Worm (Caenorhabditis elegans): Measurements from ENCODE around the gene gap-2.

The gap-2 gene

DNA sequence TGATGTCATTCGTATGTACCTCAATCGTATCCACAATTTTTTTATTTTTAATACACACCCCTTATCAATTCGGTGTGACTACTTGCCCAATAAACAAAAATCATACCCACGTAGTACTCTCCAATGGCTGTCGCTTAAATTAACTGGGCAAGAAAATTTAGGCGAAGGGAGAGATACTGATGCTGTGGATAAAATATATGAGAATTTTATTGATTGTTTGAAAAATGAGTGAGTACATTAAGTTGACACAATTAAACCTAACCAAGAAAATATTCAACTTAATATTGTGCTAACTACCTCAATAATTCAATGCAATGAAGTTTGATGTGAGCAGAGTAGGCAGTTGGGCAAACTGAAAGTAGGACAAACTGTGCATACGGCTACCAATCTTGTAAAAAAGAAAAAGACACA, 6.5 kb upstream of the gap-2 start (continued):
- TF ChIP-seq let-526 (GFP tag; IDR thresholded peaks at IDR 0.05) (peak; percentile 79; the same call in 1 of the 2 replicates), cebp-1 (GFP tag; IDR thresholded peaks at IDR 0.05) (peak; percentile 82), cebp-1 (tag; optimal IDR thresholded peaks at IDR 0.05) (peak; percentile 97), die-1 (tag; optimal IDR thresholded peaks at IDR 0.05) (peak; percentile 61), B0261.1 (tag; optimal IDR thresholded peaks at IDR 0.05) (peak; percentile 63), hlh-26 (GFP tag; conservative IDR thresholded peaks at IDR 0.05) (no peak), ZK185.1 (tag; optimal IDR thresholded peaks at IDR 0.05; ENCODE audit: poor library complexity, severe bottlenecking) (peak; percentile 98), nhr-179 (tag; optimal IDR thresholded peaks at IDR 0.05) (peak; percentile 88), egrh-3 (GFP tag; IDR thresholded peaks at IDR 0.05) (no peak), athp-1 (tag; optimal IDR thresholded peaks at IDR 0.05) (peak; percentile 11), ztf-25 (GFP tag; IDR thresholded peaks at IDR 0.05) (no peak), akir-1 (GFP tag; optimal IDR thresholded peaks at IDR 0.05) (peak; percentile 90), attf-6 (GFP tag; IDR thresholded peaks at IDR 0.05) (no peak), lin-54 (GFP tag; optimal IDR thresholded peaks at IDR 0.05) (peak; percentile 90), bed-1 (GFP tag; IDR thresholded peaks at IDR 0.05) (no peak), mes-4 (tag; optimal IDR thresholded peaks at IDR 0.05) (no peak)

DNA sequence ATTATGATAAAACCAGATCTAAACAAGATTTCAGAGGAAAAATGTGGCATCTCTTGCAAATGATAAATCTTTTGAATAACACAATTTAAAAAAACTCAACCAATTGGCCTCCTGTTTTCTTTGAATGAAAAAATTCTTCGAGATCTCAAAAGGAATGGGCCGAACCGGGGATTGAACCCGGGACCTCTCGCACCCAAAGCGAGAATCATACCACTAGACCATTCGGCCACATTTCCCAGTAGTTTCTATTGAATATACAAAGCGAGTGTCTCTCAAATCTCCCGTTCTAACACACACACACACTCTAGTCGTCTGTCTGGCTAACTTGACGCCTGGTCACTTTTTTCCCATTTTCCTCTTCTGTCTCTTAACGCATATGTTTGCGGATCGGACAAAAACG, 4.7 kb upstream of the gap-2 start:
- TF ChIP-seq attf-6 (GFP tag; IDR thresholded peaks at IDR 0.05) (peak; percentile 34; the same call in 1 of the 2 replicates), lir-1 (GFP tag; conservative IDR thresholded peaks at IDR 0.05) (no peak; the same call in 1 of the 2 replicates), lin-40 (tag; optimal IDR thresholded peaks at IDR 0.05) (peak; percentile 93), lin-35 (GFP tag; optimal IDR thresholded peaks at IDR 0.05) (peak in 2 of 3 experiments; percentile 38 to 71), rcor-1 (GFP tag; IDR thresholded peaks at IDR 0.05) (peak; percentile 85), F55B11.4 (tag; optimal IDR thresholded peaks at IDR 0.05; ENCODE audit: borderline replicate concordance, insufficient read depth) (no peak), repo-1 (tag; optimal IDR thresholded peaks at IDR 0.05) (no peak), snpc-1.3 (tag; optimal IDR thresholded peaks at IDR 0.05; ENCODE audit: insufficient read depth) (peak; percentile 75), F22D6.2 (tag; optimal IDR thresholded peaks at IDR 0.05) (peak; percentile 65), egl-18 (GFP tag; IDR thresholded peaks at IDR 0.05) (no peak), attf-3 (GFP tag; conservative IDR thresholded peaks at IDR 0.05) (peak; percentile 44), egl-44 (GFP tag; IDR thresholded peaks at IDR 0.05) (peak; percentile 59; the same call in 1 of the 2 replicates), tbx-9 (tag; optimal IDR thresholded peaks at IDR 0.05; ENCODE audit: borderline replicate concordance) (peak; percentile 36), ZK185.1 (tag; optimal IDR thresholded peaks at IDR 0.05; ENCODE audit: poor library complexity, severe bottlenecking) (peak; percentile 95), athp-1 (tag; optimal IDR thresholded peaks at IDR 0.05) (peak; percentile 55), madf-3 (GFP tag; IDR thresholded peaks at IDR 0.05) (0 out of 2 replicates have a peak, but pooled peaks have one; percentile 46), rec-8 (tag; optimal IDR thresholded peaks at IDR 0.05) (peak; percentile 53 to 67), F57C9.4 (tag; optimal IDR thresholded peaks at IDR 0.05) (no peak), gei-17 (GFP tag; optimal IDR thresholded peaks at IDR 0.05) (peak; percentile 84), lin-26 (GFP tag; IDR thresholded peaks at IDR 0.05) (peak; percentile 90), bed-2 (GFP tag; IDR thresholded peaks at IDR 0.05) (no peak), lsy-27 (tag; optimal IDR thresholded peaks at IDR 0.05; ENCODE audit: borderline replicate concordance, insufficient read depth) (no peak), Y79H2A.3 (GFP tag; conservative IDR thresholded peaks at IDR 0.05) (no peak), mxl-1 (tag; optimal IDR thresholded peaks at IDR 0.05) (peak; percentile 47), Y53F4B.3 (GFP tag; IDR thresholded peaks at IDR 0.05) (peak; percentile 31; the same call in 1 of the 2 replicates), F39B2.1 (GFP tag; IDR thresholded peaks at IDR 0.05) (no peak), madf-6 (GFP tag; IDR thresholded peaks at IDR 0.05) (no peak), F37B4.10 (GFP tag; IDR thresholded peaks at IDR 0.05) (no peak), zim-3 (tag; optimal IDR thresholded peaks at IDR 0.05) (peak; percentile 63), ceh-40 (GFP tag; IDR thresholded peaks at IDR 0.05) (peak; percentile 79; the same call in 1 of the 2 replicates), B0261.1 (tag; optimal IDR thresholded peaks at IDR 0.05) (peak; percentile 92), rpc-1 (optimal IDR thresholded peaks at IDR 0.05) (peak; percentile 96), rpc-1 (tag; optimal IDR thresholded peaks at IDR 0.05) (peak; percentile 93), F57A8.1 (GFP tag; optimal IDR thresholded peaks at IDR 0.05) (no peak), D2030.7 (GFP tag; IDR thresholded peaks at IDR 0.05) (peak; percentile 70)
